Fruit fly (Drosophila melanogaster) whole organism, prepupa: ENCODE data around the gene mthl1.

ENCODE experiments used
- CG11762 ChIP-seq: fragments of 200-800 bp; sonication (Bioruptor generic); optimal IDR thresholded peaks from 3 replicates; lab custom pipeline; 2016; ENCODE audit warnings: missing biosample characterization, missing genetic modification characterization; ENCODE audit not compliant: insufficient read depth
- CG15336 ChIP-seq: fragments of 200-800 bp; sonication (Bioruptor generic); IDR thresholded peaks from 2 replicates; pipeline ENCODE4 v1.3.6; 2022; ENCODE audit warnings: missing biosample characterization, missing genetic modification characterization
- CG1621 ChIP-seq: fragments of 200-800 bp; sonication (Bioruptor generic); optimal IDR thresholded peaks from 3 replicates; lab custom pipeline; 2018; ENCODE audit warnings: missing biosample characterization, mild to moderate bottlenecking, missing genetic modification characterization
- CG3032 ChIP-seq: fragments of 200-800 bp; optimal IDR thresholded peaks from 2 replicates; lab custom pipeline; 2019; ENCODE audit warnings: missing biosample characterization, mild to moderate bottlenecking, missing genetic modification characterization, moderate library complexity
- CG32006 ChIP-seq: fragments of 200-800 bp; sonication (Bioruptor generic); optimal IDR thresholded peaks from 3 replicates; lab custom pipeline; 2017; ENCODE audit warnings: missing biosample characterization, mild to moderate bottlenecking, missing genetic modification characterization
- CG34406 ChIP-seq: fragments of 200-800 bp; sonication (Bioruptor generic); optimal IDR thresholded peaks from 3 replicates; lab custom pipeline; 2016; ENCODE audit warnings: missing biosample characterization, missing genetic modification characterization
- CG6854 ChIP-seq: fragments of 200-800 bp; sonication (Bioruptor generic); optimal IDR thresholded peaks from 2 replicates; lab custom pipeline; 2017; ENCODE audit warnings: missing biosample characterization, mild to moderate bottlenecking, missing genetic modification characterization
- CG8319 ChIP-seq: fragments of 200-800 bp; sonication (Bioruptor generic); optimal IDR thresholded peaks from 3 replicates; lab custom pipeline; 2016; ENCODE audit warnings: missing biosample characterization, missing genetic modification characterization
- Eip78C ChIP-seq: fragments of 200-800 bp; sonication (Bioruptor generic); peaks from one replicate; lab custom pipeline; 2016; ENCODE audit warnings: missing biosample characterization, missing genetic modification characterization
- Gug ChIP-seq: fragments of 200-800 bp; sonication (Bioruptor generic); IDR thresholded peaks from 2 replicates; pipeline ENCODE4 v1.3.6; 2022; ENCODE audit warnings: missing biosample characterization, missing genetic modification characterization
- Hr39 ChIP-seq: fragments of 200-800 bp; sonication (Bioruptor generic); optimal IDR thresholded peaks from 2 replicates; lab custom pipeline; 2016; ENCODE audit warnings: missing biosample characterization, missing genetic modification characterization
- OdsH ChIP-seq: fragments of 200-800 bp; sonication (Bioruptor generic); optimal IDR thresholded peaks from 3 replicates; lab custom pipeline; 2016; ENCODE audit warnings: missing biosample characterization, missing genetic modification characterization
- fkh ChIP-seq: fragments of 200-800 bp; sonication (Bioruptor generic); optimal IDR thresholded peaks from 3 replicates; lab custom pipeline; 2017; ENCODE audit warnings: missing biosample characterization, mild to moderate bottlenecking, missing genetic modification characterization, moderate library complexity

DNA sequence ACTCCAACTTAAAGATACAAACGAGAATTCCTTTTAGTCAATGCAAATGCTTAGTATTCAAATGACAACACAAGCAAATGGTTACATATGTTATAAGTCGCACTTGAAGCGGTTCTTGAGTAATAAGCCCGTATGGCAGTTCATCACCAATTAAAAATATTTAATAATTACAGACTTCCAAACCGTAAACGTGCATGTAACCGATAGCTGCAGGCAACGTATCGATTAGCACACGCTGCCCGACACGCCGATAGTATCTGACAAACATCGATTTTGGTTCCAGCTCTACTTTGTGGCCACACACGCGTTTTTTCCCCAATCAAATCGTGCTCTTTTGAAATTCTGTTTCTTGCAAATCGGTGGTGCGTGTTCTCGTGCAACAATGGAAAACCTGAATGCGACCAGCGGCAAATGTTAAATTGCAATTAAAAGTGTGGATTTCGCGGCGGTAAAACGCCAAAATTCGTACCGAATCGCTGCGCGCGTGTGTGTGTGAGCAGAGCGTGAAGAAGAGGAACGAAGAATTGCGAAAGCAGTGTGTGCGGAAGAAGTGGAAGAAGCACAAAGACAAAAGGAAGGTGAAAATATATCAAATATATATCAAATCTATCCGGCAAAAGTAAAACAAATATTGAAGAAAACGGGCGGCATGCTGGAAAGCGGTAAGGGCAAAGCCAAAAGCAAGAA is 41.6 kb upstream of the mthl1 start, which contains the start of the genes CG9784 and Nup153:
- TF ChIP-seq CG3032 (tag; lab: Kevin White, UChicago) (no peak), CG32006 (GFP tag; lab: Kevin White, UChicago) (no peak), CG15336 (GFP tag; lab: Robert Waterston, UW) (no peak), CG6854 (GFP tag; lab: Kevin White, UChicago) (no peak), CG34406 (GFP tag; lab: Kevin White, UChicago) (no peak), CG1621 (tag; lab: Kevin White, UChicago) (no peak), Hr39 (GFP tag; lab: Kevin White, UChicago) (no peak), CG8319 (no peak), fkh (GFP tag; lab: Kevin White, UChicago) (no peak), Gug (GFP tag; lab: Robert Waterston, UW) (no peak), Eip78C (no peak), OdsH (GFP tag; lab: Kevin White, UChicago) (no peak), CG11762 (GFP tag; lab: Kevin White, UChicago) (no peak)
